Worm (Caenorhabditis elegans) whole organism, early embryonic: ENCODE measurements around the gene Y38E10A.34.

Experiments
- B0310.2 ChIP-seq: sonication (generic microtip); optimal IDR thresholded peaks from 2 replicates; lab custom pipeline; 2016; ENCODE audit warnings: mild to moderate bottlenecking, missing genetic modification characterization, missing compliant biosample characterization
- ama-1 ChIP-seq: fragments of 150-350 bp; optimal IDR thresholded peaks from 2 replicates; lab custom pipeline; 2014
- ceh-36 ChIP-seq: sonication (generic microtip); optimal IDR thresholded peaks from 2 replicates; lab custom pipeline; 2016; ENCODE audit warnings: missing genetic modification characterization, inconsistent platforms, missing compliant biosample characterization
- ets-7 ChIP-seq: sonication (generic microtip); optimal IDR thresholded peaks from 2 replicates; lab custom pipeline; 2016; ENCODE audit warnings: missing genotype, missing genetic modification characterization, missing compliant biosample characterization
- hnd-1 ChIP-seq: sonication (generic microtip); optimal IDR thresholded peaks from 2 replicates; lab custom pipeline; 2016; ENCODE audit warnings: missing genetic modification characterization, missing compliant biosample characterization
- tbx-11 ChIP-seq: fragments of 200-800 bp; sonication (Bioruptor generic); IDR thresholded peaks from 2 replicates; pipeline ENCODE4 v1.3.6; 2022; ENCODE audit warnings: missing genetic modification characterization, missing compliant biosample characterization

DNA sequence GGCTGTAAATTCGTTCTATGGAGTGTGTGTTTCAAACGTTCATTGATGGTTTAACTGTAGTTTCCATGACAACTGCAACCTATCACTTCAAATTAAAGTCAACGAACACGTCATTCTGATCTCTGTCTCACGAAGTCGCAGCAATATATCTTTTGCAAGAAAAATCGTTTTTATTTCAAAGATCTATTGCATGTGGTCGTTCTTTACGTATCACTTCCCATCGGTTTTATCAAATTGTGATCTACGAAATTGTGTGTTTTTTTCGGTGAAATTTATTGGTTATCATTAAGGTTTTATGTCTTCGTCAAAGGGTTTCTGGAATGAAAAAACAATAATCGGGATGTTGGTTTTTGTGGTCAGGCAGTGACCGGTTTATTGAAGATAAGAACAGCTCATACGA is 8.1 kb upstream of the Y38E10A.34 start:
- no peak for TF ChIP-seq ama-1
- TF ChIP-seq B0310.2 (tag; lab: Kevin White, UChicago) = no peak
- no peak for TF ChIP-seq ceh-36
- no peak for TF ChIP-seq ets-7 (tag; lab: Kevin White, UChicago)
- TF ChIP-seq tbx-11 (GFP tag; lab: Robert Waterston, UW) = no peak
- no peak for TF ChIP-seq hnd-1
